Fruit fly (Drosophila melanogaster): ENCODE measurements around the gene CG6324.

The CG6324 gene

DNA sequence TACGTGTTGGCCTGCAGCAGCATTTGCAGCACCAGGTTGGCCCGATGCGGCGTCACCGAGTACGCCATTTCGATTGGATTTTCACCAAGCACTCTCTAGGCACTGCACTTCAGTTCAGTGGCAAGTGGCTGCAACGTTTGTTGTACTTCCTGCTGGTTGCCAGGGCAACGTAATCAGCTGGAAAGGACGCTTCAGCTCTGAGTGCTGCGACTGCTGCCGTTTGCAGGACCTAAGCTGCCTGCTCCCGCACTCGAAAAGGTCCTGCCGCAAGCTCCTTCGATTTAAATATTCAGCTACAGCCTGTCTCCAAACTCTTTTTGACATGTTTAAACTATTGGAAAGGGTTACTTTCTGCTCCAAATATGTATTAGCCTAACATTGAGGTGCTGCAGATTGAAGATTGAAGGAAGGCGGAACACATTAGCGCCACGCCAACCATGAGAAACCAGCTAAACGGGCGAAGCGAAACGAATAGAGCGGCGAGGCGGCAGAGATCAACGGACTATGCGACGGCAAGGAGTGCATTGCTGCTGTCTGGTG lies 8.4 kb upstream of the CG6324 start, which contains the start of the genes CG15642 and CG15641:
Gene CG15642, minus strand, starts transcription at position 356 of the 540 bp plus-strand sequence.
Gene CG15641, plus strand, starts transcription at position 490 of the 540 bp plus-strand sequence.
- no peak for TF ChIP-seq Eip78C (GFP tag)
- no peak for TF ChIP-seq CG31627 (GFP tag; optimal IDR thresholded peaks at IDR 0.05)
- no peak for TF ChIP-seq CG4318 (GFP tag; optimal IDR thresholded peaks at IDR 0.05)
- no peak for TF ChIP-seq dsx (GFP tag; optimal IDR thresholded peaks at IDR 0.05; ENCODE audit: poor library complexity, severe bottlenecking)
- TF ChIP-seq Smox (GFP tag; optimal IDR thresholded peaks at IDR 0.05) = no peak
- no peak for TF ChIP-seq OdsH (GFP tag; optimal IDR thresholded peaks at IDR 0.05)
- no peak for TF ChIP-seq Blimp-1 (GFP tag; optimal IDR thresholded peaks at IDR 0.05)
- no peak for TF ChIP-seq CG10631 (GFP tag; optimal IDR thresholded peaks at IDR 0.05)
- no peak for TF ChIP-seq CG11902 (GFP tag; optimal IDR thresholded peaks at IDR 0.05)
- no peak for TF ChIP-seq eg (GFP tag; IDR thresholded peaks at IDR 0.05)
- TF ChIP-seq cyc (GFP tag; optimal IDR thresholded peaks at IDR 0.05) = no peak

DNA sequence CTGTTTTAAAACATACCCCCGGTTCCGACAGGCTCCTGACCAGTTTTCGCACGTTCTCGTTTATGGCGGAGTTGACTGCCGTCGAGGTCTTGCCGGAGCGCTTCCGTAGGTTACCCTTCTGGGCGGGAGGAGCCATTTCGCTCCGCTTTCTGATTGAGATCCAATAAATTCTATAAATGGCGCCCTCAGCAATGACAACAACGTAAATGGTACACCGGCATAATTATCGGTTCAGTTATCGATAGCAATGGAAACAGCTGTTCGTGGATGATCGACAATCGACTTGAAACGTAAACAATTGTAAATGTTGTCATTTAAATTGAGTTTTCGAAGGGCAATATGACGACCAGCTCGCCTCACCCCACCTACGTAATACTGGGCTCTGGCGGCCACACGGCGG lies 4.0 kb upstream of the CG6324 start, which contains the start of the genes Grip128 and Alg14:
Gene Grip128, minus strand, starts transcription at position 216 of the 400 bp plus-strand sequence.
Gene Alg14, plus strand, starts transcription at position 261 of the 400 bp plus-strand sequence.
- TF ChIP-seq pdm3 (GFP tag; optimal IDR thresholded peaks at IDR 0.05) (no peak), fd59A (GFP tag; optimal IDR thresholded peaks at IDR 0.05) (no peak), Hr39 (GFP tag; optimal IDR thresholded peaks at IDR 0.05) (no peak), Gug (GFP tag; IDR thresholded peaks at IDR 0.05) (no peak), topi (GFP tag; optimal IDR thresholded peaks at IDR 0.05) (no peak), CG9139 (GFP tag; optimal IDR thresholded peaks at IDR 0.05) (no peak), ss (GFP tag; optimal IDR thresholded peaks at IDR 0.05) (no peak), vri (GFP tag; optimal IDR thresholded peaks at IDR 0.05) (no peak), CG15336 (GFP tag; IDR thresholded peaks at IDR 0.05) (no peak), Ets96B (tag; optimal IDR thresholded peaks at IDR 0.05) (no peak), CG6276 (GFP tag; optimal IDR thresholded peaks at IDR 0.05) (no peak), svp (GFP tag) (no peak), spab (GFP tag; optimal IDR thresholded peaks at IDR 0.05) (no peak), Eip93F (GFP tag; optimal IDR thresholded peaks at IDR 0.05) (no peak)

DNA sequence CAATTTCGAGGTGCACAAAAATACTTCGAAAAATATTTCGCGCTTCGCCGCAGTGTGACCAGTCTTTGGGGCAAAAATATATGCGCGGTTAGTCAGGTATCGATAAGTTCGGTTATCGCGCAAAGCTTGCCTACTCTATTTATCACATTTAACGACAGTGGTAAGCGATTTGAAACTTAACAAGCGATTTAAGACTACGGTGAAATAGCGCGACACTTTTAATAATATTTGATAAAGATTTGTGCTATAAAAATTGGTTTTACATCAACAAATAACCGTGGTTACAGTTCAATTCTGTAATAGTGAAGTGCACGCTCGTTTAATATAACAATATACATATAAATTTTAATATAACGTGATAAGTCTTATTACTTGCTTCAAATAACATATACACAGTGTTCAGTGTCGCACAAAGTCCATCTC lies 513 bp upstream of the CG6324 start, which contains the start of gene mh:
Gene mh, minus strand, starts transcription at position 34 of the 423 bp plus-strand sequence.
- 0 out of 3 replicates have a peak, but pooled peaks have one; percentile 22 for TF ChIP-seq eg (GFP tag; IDR thresholded peaks at IDR 0.05)
- TF ChIP-seq Sox15 (GFP tag; optimal IDR thresholded peaks at IDR 0.05) = no peak

- TF ChIP-seq CG6163 (GFP tag; IDR thresholded peaks at IDR 0.05) (0 out of 3 replicates have a peak, but pooled peaks have one; percentile 25), ss (GFP tag; optimal IDR thresholded peaks at IDR 0.05) (peak; percentile 36 to 66), dsx (GFP tag; optimal IDR thresholded peaks at IDR 0.05; ENCODE audit: poor library complexity, severe bottlenecking) (peak; percentile 5), Sox14 (GFP tag; optimal IDR thresholded peaks at IDR 0.05) (peak; percentile 13), CG31627 (GFP tag; optimal IDR thresholded peaks at IDR 0.05) (no peak), Ets96B (tag; optimal IDR thresholded peaks at IDR 0.05) (peak; percentile 13), Hr39 (GFP tag; optimal IDR thresholded peaks at IDR 0.05) (no peak), CG6854 (GFP tag; optimal IDR thresholded peaks at IDR 0.05) (peak; percentile 18), CG6808 (GFP tag; optimal IDR thresholded peaks at IDR 0.05) (peak; percentile 41), fkh (GFP tag; optimal IDR thresholded peaks at IDR 0.05) (peak; percentile 22), CG11294 (GFP tag; IDR thresholded peaks at IDR 0.05) (no peak)
Observed at dm6 chrX:15482236-15482660, 6.4 kb downstream of the CG6324 start, which contains the start of gene CG6340. Gene CG6340 (plus strand): TSS chrX:15482374.

Data from whole organism, prepupa.